Fruit fly (Drosophila melanogaster): Measurements from ENCODE around the gene Gr64c.

dm6 chr3L:4056812-4057211 lies 28.4 kb downstream of the Gr64c start:
- TF ChIP-seq insv (optimal IDR thresholded peaks at IDR 0.05) (no peak), ttk (optimal IDR thresholded peaks at IDR 0.05) (no peak), h (optimal IDR thresholded peaks at IDR 0.05) (no peak), Myc (optimal IDR thresholded peaks at IDR 0.05) (no peak), psq (optimal IDR thresholded peaks at IDR 0.05) (no peak)
